Worm (Caenorhabditis elegans): ENCODE measurements around the gene C01G5.25.

DNA sequence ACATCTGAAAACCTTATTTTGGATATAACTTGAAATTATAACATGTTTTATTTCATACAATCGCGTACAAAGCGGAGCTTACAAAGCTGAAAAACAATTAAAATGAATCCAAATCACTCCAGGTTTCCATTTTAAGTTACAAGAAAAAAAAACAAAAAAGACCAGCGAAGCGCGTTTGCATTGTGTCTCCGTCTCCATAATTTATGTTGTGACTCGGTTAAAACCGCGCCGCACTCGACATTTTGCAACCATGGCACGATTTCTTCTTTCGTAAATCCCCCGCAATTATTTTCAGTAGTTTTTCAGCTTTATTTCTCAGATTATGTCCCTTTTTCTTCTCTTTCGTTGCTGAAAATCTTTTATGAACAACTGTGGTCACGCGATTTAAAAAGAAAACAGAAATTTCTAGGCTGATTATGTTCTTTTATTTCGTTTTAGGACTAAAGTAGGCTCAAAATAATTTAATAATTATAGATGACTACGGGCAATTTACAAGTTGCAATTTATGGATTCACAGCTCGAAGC is 44.0 kb downstream of the C01G5.25 start, which contains the start of the genes F38A5.2 and dnj-11:
- TF ChIP-seq ref-1 (GFP tag; conservative IDR thresholded peaks at IDR 0.05) (no peak), med-1 (GFP tag; optimal IDR thresholded peaks at IDR 0.05; ENCODE audit: insufficient read depth) (no peak), flt-1 (GFP tag; IDR thresholded peaks at IDR 0.05) (0 out of 2 replicates have a peak, but pooled peaks have one; percentile 19), klf-2 (GFP tag; conservative IDR thresholded peaks at IDR 0.05) (no peak), T22C8.4 (GFP tag; IDR thresholded peaks at IDR 0.05) (no peak), ztf-29 (GFP tag; IDR thresholded peaks at IDR 0.05) (no peak), tab-1 (GFP tag; IDR thresholded peaks at IDR 0.05) (no peak), cog-1 (tag; optimal IDR thresholded peaks at IDR 0.05) (peak; percentile 19), ztf-23 (GFP tag; IDR thresholded peaks at IDR 0.05) (peak; percentile 59; the same call in 1 of the 2 replicates)
